Worm (Caenorhabditis elegans) whole organism, L3 larva: ENCODE measurements around the gene nhr-84.

Experiments used
- R02D3.7 ChIP-seq: fragments of 150-350 bp; optimal IDR thresholded peaks from 2 replicates; lab custom pipeline; 2014; ENCODE audit warnings: missing biosample characterization, missing genetic modification characterization
- aly-2 ChIP-seq: fragments of 150-350 bp; optimal IDR thresholded peaks from 2 replicates; lab custom pipeline; 2014; ENCODE audit warnings: missing biosample characterization, missing genetic modification characterization
- ama-1 ChIP-seq: fragments of 150-350 bp; optimal IDR thresholded peaks from 2 replicates; lab custom pipeline; 2018
- egl-27 ChIP-seq: sonication (generic microtip); optimal IDR thresholded peaks from 4 replicates; lab custom pipeline; 2017; ENCODE audit warnings: missing biosample characterization, missing genetic modification reagents, missing genetic modification characterization
- elt-2 ChIP-seq: sonication (generic microtip); optimal IDR thresholded peaks from 2 replicates; lab custom pipeline; 2016; ENCODE audit warnings: missing genetic modification reagents, mild to moderate bottlenecking, missing genetic modification characterization, missing compliant biosample characterization
- nfya-1 ChIP-seq: sonication (generic microtip); optimal IDR thresholded peaks from 2 replicates; lab custom pipeline; 2017; ENCODE audit warnings: missing genetic modification characterization, mild to moderate bottlenecking, missing compliant biosample characterization, antibody characterized with exemption, moderate library complexity; ENCODE audit not compliant: insufficient read depth
- nhr-237 ChIP-seq: fragments of 150-350 bp; optimal IDR thresholded peaks from 2 replicates; lab custom pipeline; 2014; ENCODE audit warnings: missing biosample characterization, missing genetic modification characterization
- zag-1 ChIP-seq: fragments of 150-350 bp; optimal IDR thresholded peaks from 2 replicates; lab custom pipeline; 2014; ENCODE audit warnings: missing biosample characterization, missing genetic modification characterization
- ztf-11 ChIP-seq: fragments of 150-350 bp; optimal IDR thresholded peaks from 2 replicates; lab custom pipeline; 2014; ENCODE audit warnings: missing biosample characterization, missing genetic modification characterization

DNA sequence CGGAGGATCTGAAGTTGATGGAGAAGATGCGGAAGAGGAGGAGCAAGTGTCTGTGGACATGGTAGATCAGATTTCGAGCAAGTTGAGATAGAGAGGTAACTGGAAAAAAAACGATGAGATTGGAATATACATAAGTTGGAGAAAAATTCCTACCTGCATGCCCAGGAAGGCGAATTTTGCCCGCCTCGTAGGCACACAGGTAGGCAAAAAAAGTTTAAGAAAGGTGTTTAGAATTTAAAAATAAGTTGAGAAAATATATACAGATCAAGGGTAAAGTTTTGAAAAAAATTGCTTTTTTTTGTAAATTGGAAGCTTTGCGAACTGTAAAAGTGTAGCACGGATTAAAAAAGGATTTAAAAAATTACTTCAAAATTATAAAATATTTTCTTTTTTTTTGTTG lies at the start of gene nhr-84:
- TF ChIP-seq R02D3.7 (tag; lab: Kevin White, UChicago) = no peak
- TF ChIP-seq zag-1 = no peak
- TF ChIP-seq aly-2 (tag; lab: Kevin White, UChicago) = no peak
- no peak for TF ChIP-seq ama-1 (lab: Kevin White, UChicago)
- TF ChIP-seq nhr-237 (tag; lab: Kevin White, UChicago) = no peak
- no peak for TF ChIP-seq nfya-1 (tag; lab: Kevin White, UChicago)
- no peak for TF ChIP-seq egl-27 (tag; lab: Kevin White, UChicago)
- TF ChIP-seq ztf-11 (tag; lab: Kevin White, UChicago) = no peak
- no peak for TF ChIP-seq elt-2
